Worm (Caenorhabditis elegans): ENCODE results near the gene set-23.

DNA sequence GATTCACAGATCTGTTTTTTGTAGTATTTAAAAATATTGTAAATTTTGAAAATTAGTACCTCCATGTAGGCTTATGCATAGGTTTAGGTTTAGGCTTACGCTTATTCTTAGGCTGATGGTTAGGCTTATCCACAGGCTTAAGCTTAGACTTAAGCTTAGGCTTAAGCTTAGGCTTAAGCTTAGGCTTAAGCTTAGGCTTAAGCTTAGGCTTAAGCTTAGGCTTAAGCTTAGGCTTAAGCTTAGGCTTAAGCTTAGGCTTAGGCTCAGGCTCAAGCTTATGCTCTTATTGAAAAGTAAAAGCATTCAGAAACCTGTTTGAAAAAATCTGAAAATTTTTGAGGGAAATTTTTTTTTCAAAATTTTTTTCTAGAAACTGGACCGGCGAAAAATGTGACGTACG lies 31.1 kb downstream of the set-23 start:
- TF ChIP-seq T22C8.4 (GFP tag; IDR thresholded peaks at IDR 0.05) (no peak), ztf-29 (GFP tag; IDR thresholded peaks at IDR 0.05) (peak; percentile 94)

Data from whole organism, midembryonic.